Worm (Caenorhabditis elegans) whole organism, late embryonic: ENCODE results near the gene F55A11.1.

Experiments
- C38D4.7 ChIP-seq: fragments of 200-800 bp; sonication (Bioruptor generic); optimal IDR thresholded peaks from 2 replicates; lab custom pipeline; 2018; ENCODE audit warnings: mild to moderate bottlenecking, missing genetic modification characterization, moderate library complexity, missing compliant biosample characterization
- ceh-14 ChIP-seq: sonication (generic microtip); optimal IDR thresholded peaks from 2 replicates; lab custom pipeline; 2016; ENCODE audit warnings: missing genotype, missing genetic modification characterization, missing compliant biosample characterization
- ceh-9 ChIP-seq: sonication (generic microtip); optimal IDR thresholded peaks from 2 replicates; lab custom pipeline; 2016; ENCODE audit warnings: mild to moderate bottlenecking, missing genetic modification characterization, inconsistent platforms, missing compliant biosample characterization
- elt-4 ChIP-seq: sonication (generic microtip); optimal IDR thresholded peaks from 2 replicates; lab custom pipeline; 2016; ENCODE audit warnings: missing genetic modification characterization, missing compliant biosample characterization
- ets-4 ChIP-seq: sonication (generic microtip); optimal IDR thresholded peaks from 2 replicates; lab custom pipeline; 2016; ENCODE audit warnings: missing genetic modification characterization, missing compliant biosample characterization
- nfya-1 ChIP-seq: sonication (generic microtip); optimal IDR thresholded peaks from 2 replicates; lab custom pipeline; 2017; ENCODE audit warnings: missing genetic modification characterization, mild to moderate bottlenecking, missing compliant biosample characterization, antibody characterized with exemption, moderate library complexity
- rnt-1 ChIP-seq: sonication (generic microtip); optimal IDR thresholded peaks from 2 replicates; lab custom pipeline; 2016; ENCODE audit warnings: missing genetic modification characterization, missing compliant biosample characterization

DNA sequence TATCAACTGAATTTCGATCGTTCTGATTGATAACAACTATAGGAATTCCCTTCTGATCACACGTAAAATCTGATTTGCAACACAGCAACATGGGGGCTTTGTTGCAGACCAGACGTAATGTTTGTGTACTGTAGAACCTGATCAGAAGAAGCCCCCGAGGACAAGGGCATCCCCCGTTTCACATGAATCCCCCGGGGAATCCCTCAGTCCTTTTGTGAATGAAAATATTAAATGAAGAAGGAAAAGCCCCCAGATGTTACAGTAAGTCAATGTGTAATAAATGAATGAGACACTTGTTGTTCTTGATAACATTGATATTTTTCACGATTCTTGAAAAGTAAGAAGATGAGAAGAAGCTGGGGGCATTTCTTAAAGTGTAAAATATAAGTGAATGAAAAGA lies 30.0 kb upstream of the F55A11.1 start:
- TF ChIP-seq ets-4 (tag; lab: Kevin White, UChicago) = no peak
- no peak for TF ChIP-seq rnt-1
- no peak for TF ChIP-seq ceh-9 (tag; lab: Kevin White, UChicago)
- no peak for TF ChIP-seq elt-4 (tag; lab: Kevin White, UChicago)
- no peak for TF ChIP-seq ceh-14 (tag; lab: Kevin White, UChicago)
- TF ChIP-seq C38D4.7 (GFP tag; lab: Kevin White, UChicago) = no peak
- no peak for TF ChIP-seq nfya-1 (tag; lab: Kevin White, UChicago)
